Worm (Caenorhabditis elegans) whole organism, L1 larva: ENCODE measurements around the gene dnpp-1.

Experiments
- egl-13 ChIP-seq: sonication (generic microtip); optimal IDR thresholded peaks from 2 replicates; lab custom pipeline; 2016; ENCODE audit warnings: missing genotype, missing genetic modification reagents, missing genetic modification characterization, missing compliant biosample characterization
- lir-3 ChIP-seq: sonication (generic microtip); optimal IDR thresholded peaks from 2 replicates; lab custom pipeline; 2016; ENCODE audit warnings: mild to moderate bottlenecking, missing genetic modification characterization, moderate library complexity, missing compliant biosample characterization; ENCODE audit not compliant: poor library complexity
- nhr-11 ChIP-seq: fragments of 150-350 bp; optimal IDR thresholded peaks from 2 replicates; lab custom pipeline; 2014; ENCODE audit warnings: missing biosample characterization, missing genetic modification characterization
- unc-62 ChIP-seq: fragments of 150-350 bp; optimal IDR thresholded peaks from 2 replicates; lab custom pipeline; 2014; ENCODE audit warnings: missing biosample characterization, missing genetic modification reagents, missing genetic modification characterization
- unc-86 ChIP-seq: sonication (generic microtip); optimal IDR thresholded peaks from 2 replicates; lab custom pipeline; 2016; ENCODE audit warnings: missing genetic modification characterization, missing compliant biosample characterization

- no peak for TF ChIP-seq nhr-11
- no peak for TF ChIP-seq lir-3 (tag; lab: Kevin White, UChicago)
- no peak for TF ChIP-seq unc-86
- no peak for TF ChIP-seq egl-13 (tag; lab: Kevin White, UChicago)
- TF ChIP-seq unc-62 (GFP tag; lab: Kevin White, UChicago): no peak
Measured at ce11 chrIII:5868401-5868800, 4.8 kb upstream of the dnpp-1 start, which contains the start of gene eng-1.
